Fruit fly (Drosophila melanogaster) Kc167 (cell line): ENCODE data around the gene CG3408.

Source experiments
- Myc ChIP-seq: fragments of >200 bp; optimal IDR thresholded peaks from 2 replicates; lab custom pipeline; 2017; ENCODE audit warnings: missing external identifiers
- Sin3A ChIP-seq: fragments of >200 bp; optimal IDR thresholded peaks from 2 replicates; lab custom pipeline; 2018; ENCODE audit warnings: missing external identifiers
- h ChIP-seq: fragments of >200 bp; optimal IDR thresholded peaks from 3 replicates; lab custom pipeline; 2018; ENCODE audit warnings: missing external identifiers
- insv ChIP-seq: fragments of >200 bp; optimal IDR thresholded peaks from 3 replicates; lab custom pipeline; 2018; ENCODE audit warnings: missing external identifiers

DNA sequence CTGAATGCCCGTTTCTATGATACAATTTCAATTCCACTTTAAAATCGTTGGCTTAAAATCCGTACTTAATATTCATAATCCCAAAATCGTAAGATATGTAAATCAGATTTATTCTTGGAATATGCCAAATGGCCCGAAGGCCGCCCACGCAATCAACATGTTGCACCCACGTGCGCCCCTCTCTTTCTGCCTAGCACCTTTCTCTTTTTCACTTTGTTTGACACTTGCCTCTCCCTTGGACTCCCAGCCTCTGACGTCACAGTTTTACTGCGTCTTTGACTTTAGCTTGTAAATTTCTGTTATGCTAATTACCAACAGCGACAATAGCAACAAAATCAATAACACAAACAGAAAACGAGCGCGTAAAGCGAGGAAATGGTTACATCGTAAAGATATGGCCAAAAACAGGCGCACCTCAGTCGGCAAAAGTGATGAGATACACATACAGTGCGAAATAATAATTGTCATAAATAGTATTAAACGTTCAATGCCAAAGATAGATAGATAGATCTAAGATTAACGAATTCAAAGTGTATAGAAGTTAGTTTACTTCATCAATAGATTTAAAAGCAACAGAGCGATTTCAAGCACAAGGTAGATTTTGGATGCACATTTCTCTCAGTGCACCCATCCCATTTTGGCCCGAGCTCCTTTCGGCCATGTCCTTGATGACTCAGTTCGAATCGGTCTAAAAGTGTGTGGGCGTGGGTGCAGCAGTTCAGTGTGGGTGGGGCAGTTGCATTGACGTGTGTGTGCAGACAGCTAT, 5.6 kb downstream of the CG3408 start:
- TF ChIP-seq Sin3A (lab: Kevin White, UChicago): no peak
- no peak for TF ChIP-seq h
- TF ChIP-seq insv (lab: Kevin White, UChicago): no peak
- no peak for TF ChIP-seq Myc
